Fruit fly (Drosophila melanogaster): ENCODE results near the gene CG34175.

The CG34175 gene

dm6 chr2L:3407722-3408121, 9.9 kb downstream of the CG34175 start:
- no peak for TF ChIP-seq psq (optimal IDR thresholded peaks at IDR 0.05)
- no peak for TF ChIP-seq pan (optimal IDR thresholded peaks at IDR 0.05)
- TF ChIP-seq CG8478 (optimal IDR thresholded peaks at IDR 0.05), result no peak

dm6 chr2L:3410260-3410659, 12.4 kb downstream of the CG34175 start, which contains the start of gene CG8840:
Gene CG8840, plus strand, starts transcription at chr2L:3410560.
- TF ChIP-seq psq (optimal IDR thresholded peaks at IDR 0.05) (no peak), CG8478 (optimal IDR thresholded peaks at IDR 0.05) (no peak), EcR (GFP tag; optimal IDR thresholded peaks at IDR 0.05) (no peak), pan (optimal IDR thresholded peaks at IDR 0.05) (no peak)

dm6 chr2L:3416527-3417304, 18.9 kb downstream of the CG34175 start, which contains the start of gene CG31952:
Gene CG31952, plus strand, starts transcription at chr2L:3416693.
- TF ChIP-seq pan (optimal IDR thresholded peaks at IDR 0.05), result no peak

dm6 chr2L:3417613-3418012, 19.8 kb downstream of the CG34175 start:
- no peak for TF ChIP-seq CG8478 (optimal IDR thresholded peaks at IDR 0.05)
- no peak for TF ChIP-seq usp (GFP tag; optimal IDR thresholded peaks at IDR 0.05)
- TF ChIP-seq Dll (optimal IDR thresholded peaks at IDR 0.05), result no peak
- TF ChIP-seq psq (optimal IDR thresholded peaks at IDR 0.05), result no peak
- TF ChIP-seq pan (optimal IDR thresholded peaks at IDR 0.05), result no peak
- no peak for TF ChIP-seq EcR (GFP tag; optimal IDR thresholded peaks at IDR 0.05)

- TF ChIP-seq CG8478 (optimal IDR thresholded peaks at IDR 0.05) (no peak), usp (GFP tag; optimal IDR thresholded peaks at IDR 0.05) (no peak), pan (optimal IDR thresholded peaks at IDR 0.05) (no peak), psq (optimal IDR thresholded peaks at IDR 0.05) (no peak), Dll (optimal IDR thresholded peaks at IDR 0.05) (no peak), EcR (GFP tag; optimal IDR thresholded peaks at IDR 0.05) (no peak)
These were observed 24.9 kb downstream of the CG34175 start for dm6 chr2L:3422753-3423152.

dm6 chr2L:3425947-3426346, 28.1 kb downstream of the CG34175 start:
- no peak for TF ChIP-seq usp (GFP tag; optimal IDR thresholded peaks at IDR 0.05)
- TF ChIP-seq psq (optimal IDR thresholded peaks at IDR 0.05), result no peak
- TF ChIP-seq EcR (GFP tag; optimal IDR thresholded peaks at IDR 0.05), result no peak
- no peak for TF ChIP-seq Dll (optimal IDR thresholded peaks at IDR 0.05)

- TF ChIP-seq usp (GFP tag; optimal IDR thresholded peaks at IDR 0.05) (no peak), Dll (optimal IDR thresholded peaks at IDR 0.05) (no peak), EcR (GFP tag; optimal IDR thresholded peaks at IDR 0.05) (no peak), pan (optimal IDR thresholded peaks at IDR 0.05) (no peak)
These were observed 28.9 kb downstream of the CG34175 start, which contains the start of gene Pgant2 for dm6 chr2L:3426669-3427232. Gene Pgant2, minus strand, starts transcription at chr2L:3426719.

dm6 chr2L:3428419-3429097, 30.7 kb downstream of the CG34175 start:
- no peak for TF ChIP-seq EcR (GFP tag; optimal IDR thresholded peaks at IDR 0.05)
- TF ChIP-seq psq (optimal IDR thresholded peaks at IDR 0.05), result no peak

- no peak for TF ChIP-seq EcR (GFP tag; optimal IDR thresholded peaks at IDR 0.05)
These were observed 37.3 kb downstream of the CG34175 start for dm6 chr2L:3435086-3435485.

- no peak for TF ChIP-seq EcR (GFP tag; optimal IDR thresholded peaks at IDR 0.05)
- TF ChIP-seq psq (optimal IDR thresholded peaks at IDR 0.05), result no peak
- no peak for TF ChIP-seq Dll (optimal IDR thresholded peaks at IDR 0.05)
- TF ChIP-seq usp (GFP tag; optimal IDR thresholded peaks at IDR 0.05), result no peak
- TF ChIP-seq pan (optimal IDR thresholded peaks at IDR 0.05), result no peak
- no peak for TF ChIP-seq CG8478 (optimal IDR thresholded peaks at IDR 0.05)
These were observed 38.5 kb downstream of the CG34175 start for dm6 chr2L:3436347-3436746.

- TF ChIP-seq usp (GFP tag; optimal IDR thresholded peaks at IDR 0.05) (no peak), CG8478 (optimal IDR thresholded peaks at IDR 0.05) (no peak), Dll (optimal IDR thresholded peaks at IDR 0.05) (no peak), EcR (GFP tag; optimal IDR thresholded peaks at IDR 0.05) (no peak), pan (optimal IDR thresholded peaks at IDR 0.05) (no peak), psq (optimal IDR thresholded peaks at IDR 0.05) (no peak)
These were observed 39.2 kb downstream of the CG34175 start for dm6 chr2L:3437068-3437467.

- TF ChIP-seq usp (GFP tag; optimal IDR thresholded peaks at IDR 0.05) (no peak), Dll (optimal IDR thresholded peaks at IDR 0.05) (no peak), psq (optimal IDR thresholded peaks at IDR 0.05) (no peak), EcR (GFP tag; optimal IDR thresholded peaks at IDR 0.05) (no peak), CG8478 (optimal IDR thresholded peaks at IDR 0.05) (no peak), pan (optimal IDR thresholded peaks at IDR 0.05) (no peak)
These were observed 40.3 kb downstream of the CG34175 start for dm6 chr2L:3438078-3438477.

- TF ChIP-seq psq (optimal IDR thresholded peaks at IDR 0.05) (no peak), pan (optimal IDR thresholded peaks at IDR 0.05) (no peak), EcR (GFP tag; optimal IDR thresholded peaks at IDR 0.05) (no peak), usp (GFP tag; optimal IDR thresholded peaks at IDR 0.05) (no peak), Dll (optimal IDR thresholded peaks at IDR 0.05) (no peak), CG8478 (optimal IDR thresholded peaks at IDR 0.05) (no peak)
These were observed 41.7 kb downstream of the CG34175 start for dm6 chr2L:3439502-3439901.

Measured in whole organism.